Fruit fly (Drosophila melanogaster) whole organism, prepupa: ENCODE results near the gene CG5177.

Experiments used
- CG16779 ChIP-seq: fragments of 200-800 bp; sonication (Bioruptor generic); optimal IDR thresholded peaks from 3 replicates; lab custom pipeline; 2017; ENCODE audit warnings: missing biosample characterization, mild to moderate bottlenecking, missing genetic modification characterization
- Eip93F ChIP-seq: fragments of 200-800 bp; sonication (Bioruptor generic); optimal IDR thresholded peaks from 2 replicates; lab custom pipeline; 2016; ENCODE audit warnings: missing biosample characterization, mild to moderate bottlenecking, missing genetic modification characterization
- Gug ChIP-seq: fragments of 200-800 bp; sonication (Bioruptor generic); IDR thresholded peaks from 2 replicates; pipeline ENCODE4 v1.3.6; 2022; ENCODE audit warnings: missing biosample characterization, missing genetic modification characterization
- Hr4 ChIP-seq: fragments of 200-800 bp; sonication (Bioruptor generic); optimal IDR thresholded peaks from 3 replicates; lab custom pipeline; 2016; ENCODE audit warnings: missing biosample characterization, missing genetic modification characterization
- Met ChIP-seq: fragments of 200-800 bp; sonication (Bioruptor generic); optimal IDR thresholded peaks from 3 replicates; lab custom pipeline; 2016; ENCODE audit warnings: missing biosample characterization, missing genetic modification characterization
- Sox102F ChIP-seq: fragments of 200-800 bp; sonication (Bioruptor generic); optimal IDR thresholded peaks from 2 replicates; lab custom pipeline; 2016; ENCODE audit warnings: missing biosample characterization, mild to moderate bottlenecking, missing genetic modification characterization
- achi ChIP-seq: fragments of 200-800 bp; sonication (Bioruptor generic); optimal IDR thresholded peaks from 3 replicates; lab custom pipeline; 2016; ENCODE audit warnings: missing biosample characterization, missing genetic modification characterization
- acj6 ChIP-seq: fragments of 200-800 bp; sonication (Bioruptor generic); optimal IDR thresholded peaks from 3 replicates; lab custom pipeline; 2016; ENCODE audit warnings: missing biosample characterization, missing genetic modification characterization
- spab ChIP-seq: fragments of 200-800 bp; sonication (Bioruptor generic); optimal IDR thresholded peaks from 2 replicates; lab custom pipeline; 2017; ENCODE audit warnings: missing biosample characterization, mild to moderate bottlenecking, missing genetic modification characterization, missing genetic modification reagents

- TF ChIP-seq Gug, result no peak
- TF ChIP-seq CG16779 (tag; lab: Kevin White, UChicago), result no peak
- no peak for TF ChIP-seq Met (GFP tag; lab: Kevin White, UChicago)
- TF ChIP-seq Eip93F (GFP tag; lab: Kevin White, UChicago), result no peak
- TF ChIP-seq Sox102F (GFP tag; lab: Kevin White, UChicago), result no peak
- no peak for TF ChIP-seq achi (GFP tag; lab: Kevin White, UChicago)
- no peak for TF ChIP-seq spab
- TF ChIP-seq Hr4 (GFP tag; lab: Kevin White, UChicago), result no peak
- TF ChIP-seq acj6, result no peak
Measured at dm6 chr2L:7358788-7359187, 46.2 kb upstream of the CG5177 start.
